Fruit fly (Drosophila melanogaster) whole organism, larva: ENCODE measurements around the gene CG2017.

Experiments
- noc ChIP-seq: fragments of 200-800 bp; sonication (Bioruptor generic); optimal IDR thresholded peaks from 3 replicates; lab custom pipeline; 2019; ENCODE audit warnings: missing biosample characterization, mild to moderate bottlenecking, missing genetic modification characterization, moderate library complexity

The CG2017 gene

DNA sequence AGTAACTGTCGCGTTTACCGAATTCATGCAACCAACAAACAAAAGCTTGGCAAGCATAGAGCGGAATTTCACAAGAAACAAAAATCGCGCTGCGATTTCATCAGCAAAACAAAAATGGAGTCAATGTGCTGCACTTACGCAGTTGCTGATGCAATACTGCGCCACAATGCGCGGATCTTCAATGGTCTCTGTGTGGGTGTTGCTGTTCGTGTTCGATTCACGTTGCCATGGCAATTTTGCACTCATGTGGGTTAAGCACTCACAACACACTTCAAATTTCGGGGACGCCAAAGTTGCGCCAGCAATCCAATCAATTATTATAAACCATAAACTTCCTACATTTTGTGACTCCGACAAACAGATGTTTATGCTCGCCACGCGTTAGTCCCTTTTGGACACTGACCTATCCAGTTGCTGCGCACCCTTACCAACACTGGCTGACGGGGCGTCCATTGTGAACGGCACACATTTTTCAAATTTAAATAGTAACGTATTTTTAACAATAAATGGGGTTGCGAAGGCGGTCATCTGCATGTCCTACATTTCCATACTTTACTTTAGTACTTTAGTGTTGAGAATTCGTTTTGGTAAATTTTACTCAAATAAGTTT lies at the start of gene CG2017:
TSS of gene CG2017 (minus strand) at position 374 of the 610 bp plus-strand sequence.
- no peak for TF ChIP-seq noc

DNA sequence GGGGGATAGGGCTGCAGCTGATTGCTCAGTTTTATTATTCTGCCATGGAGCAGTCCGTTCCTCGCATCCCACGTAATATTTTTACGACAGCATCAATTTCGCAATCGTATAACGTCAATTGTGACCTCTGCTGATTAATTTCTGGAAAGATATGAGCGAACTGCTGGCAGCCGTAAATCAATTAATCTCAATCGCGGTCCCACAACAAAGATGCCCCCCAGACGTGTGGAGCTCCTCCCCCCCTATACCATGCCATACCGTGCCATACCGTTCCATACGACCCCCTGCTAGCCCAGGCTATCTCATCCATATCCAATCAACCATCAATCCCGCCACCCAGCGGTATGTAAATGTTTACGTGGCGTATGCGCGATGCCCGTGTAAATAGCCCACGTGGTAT lies 19.1 kb upstream of the CG2017 start:
- TF ChIP-seq noc: no peak

DNA sequence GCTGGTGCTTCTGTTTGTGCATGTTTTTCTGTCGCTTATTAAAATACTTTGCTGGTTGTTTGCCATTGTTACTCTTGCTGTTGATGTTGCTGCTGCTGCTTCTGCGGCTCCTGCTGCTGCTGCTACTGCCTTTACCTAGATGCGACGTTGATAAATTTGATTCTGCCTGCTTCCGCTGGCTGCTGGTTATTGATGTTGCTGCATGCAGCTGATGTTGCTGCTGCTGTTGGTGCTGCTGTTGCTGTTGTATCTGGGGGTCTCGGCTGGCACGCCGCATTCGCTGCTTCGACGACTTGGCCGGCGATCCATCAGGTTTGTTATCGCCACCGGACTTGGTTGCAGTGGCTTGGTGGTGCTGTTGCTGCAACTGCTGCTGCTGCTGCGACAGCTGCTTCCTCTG lies 15.2 kb upstream of the CG2017 start:
- TF ChIP-seq noc: no peak

DNA sequence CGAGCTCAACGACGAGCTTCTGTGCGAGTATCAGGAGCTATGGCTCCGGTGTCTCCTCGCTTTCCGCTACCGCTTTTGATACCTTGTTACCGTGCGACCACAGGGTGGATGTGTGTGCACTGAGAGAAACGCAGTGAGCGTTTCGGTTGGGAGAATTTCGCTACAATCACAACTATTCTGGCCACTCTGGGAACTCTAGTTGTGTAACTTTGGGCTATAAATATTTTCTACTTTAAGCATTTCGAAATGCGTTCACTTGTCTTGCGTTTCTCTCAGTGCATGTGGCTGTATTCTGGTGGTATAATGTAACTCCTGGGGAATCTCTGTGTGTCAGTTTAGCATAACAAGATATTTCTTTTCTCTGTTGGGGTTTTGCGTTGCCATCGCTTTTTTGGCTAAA lies 9.2 kb upstream of the CG2017 start:
- no peak for TF ChIP-seq noc

DNA sequence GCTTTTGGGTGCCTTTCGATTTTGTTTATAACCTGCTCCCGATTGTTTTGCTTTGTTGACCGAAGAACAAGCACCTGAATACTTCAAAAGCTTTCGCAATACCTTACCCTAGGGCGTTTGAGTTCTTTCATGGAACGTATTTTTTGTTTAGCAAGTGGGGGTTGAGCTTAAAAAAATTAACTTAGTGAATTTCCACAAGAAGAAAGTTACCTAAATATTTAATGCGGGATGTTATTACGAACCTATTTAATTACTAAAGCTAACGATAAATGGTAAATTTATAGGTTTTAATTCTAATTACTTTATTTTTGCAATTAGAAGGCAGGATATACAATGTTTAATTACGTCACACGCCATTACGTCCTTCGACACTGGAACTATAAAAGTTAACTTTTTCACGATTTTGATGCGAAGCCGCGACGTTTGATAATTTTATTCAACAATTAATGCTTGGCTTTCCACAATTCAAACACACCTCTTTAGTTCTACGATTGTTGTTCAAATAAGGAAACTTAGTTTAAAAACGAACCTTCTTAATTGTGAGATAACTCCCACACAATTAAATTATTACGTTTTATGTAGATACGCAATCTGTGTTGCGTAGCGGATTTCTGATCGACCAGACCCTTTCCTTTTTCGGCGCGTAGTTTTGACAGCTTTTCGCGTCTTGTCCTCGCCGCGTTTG lies 845 bp downstream of the CG2017 start:
- peak; percentile 56 for TF ChIP-seq noc

DNA sequence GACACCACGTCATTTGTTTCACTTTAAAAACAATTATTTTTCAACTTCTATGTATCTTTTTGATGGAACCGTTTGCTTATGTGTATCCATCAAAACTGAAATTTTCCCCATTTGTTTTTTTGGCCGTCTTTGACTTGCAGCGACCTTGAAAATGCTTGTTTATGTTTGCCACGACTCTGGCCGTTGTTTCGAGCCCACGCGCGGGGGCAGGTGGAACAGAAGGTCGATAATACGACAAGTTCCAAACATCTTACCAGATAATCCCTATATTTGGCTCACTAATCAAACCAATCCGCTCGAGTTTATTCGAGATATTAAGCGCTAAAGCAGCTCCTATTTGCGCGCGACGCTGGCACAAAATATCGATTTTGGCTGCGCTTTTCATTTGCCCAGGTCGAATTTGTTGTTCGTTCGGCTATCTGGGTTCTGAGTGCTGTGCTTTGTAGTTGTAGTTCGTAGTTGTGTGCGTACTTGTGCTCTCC lies 1.4 kb downstream of the CG2017 start:
- TF ChIP-seq noc: no peak

DNA sequence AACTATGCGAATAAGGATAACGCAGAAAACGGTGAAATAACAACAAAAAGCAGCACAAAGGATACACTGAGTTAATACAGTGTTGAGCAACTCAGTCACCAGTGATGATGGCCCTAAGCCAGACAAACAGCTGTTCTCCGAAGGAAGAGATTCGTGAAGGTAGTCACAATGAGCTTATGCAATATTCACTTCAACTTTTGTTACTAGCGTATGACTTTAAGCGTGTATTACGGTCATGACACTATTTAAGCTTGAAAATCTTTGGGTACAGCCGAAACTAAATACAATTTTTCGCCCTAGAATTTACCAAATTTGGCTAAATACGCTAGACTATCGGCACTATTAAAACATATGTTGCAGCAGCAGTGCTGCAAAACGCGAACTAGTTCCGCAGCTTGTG lies 6.0 kb downstream of the CG2017 start, which contains the start of the genes disp and ECSIT:
TSS of gene disp (minus strand) at position 97 of the 400 bp plus-strand sequence.
TSS of gene ECSIT (plus strand) at position 371 of the 400 bp plus-strand sequence.
- TF ChIP-seq noc: no peak

DNA sequence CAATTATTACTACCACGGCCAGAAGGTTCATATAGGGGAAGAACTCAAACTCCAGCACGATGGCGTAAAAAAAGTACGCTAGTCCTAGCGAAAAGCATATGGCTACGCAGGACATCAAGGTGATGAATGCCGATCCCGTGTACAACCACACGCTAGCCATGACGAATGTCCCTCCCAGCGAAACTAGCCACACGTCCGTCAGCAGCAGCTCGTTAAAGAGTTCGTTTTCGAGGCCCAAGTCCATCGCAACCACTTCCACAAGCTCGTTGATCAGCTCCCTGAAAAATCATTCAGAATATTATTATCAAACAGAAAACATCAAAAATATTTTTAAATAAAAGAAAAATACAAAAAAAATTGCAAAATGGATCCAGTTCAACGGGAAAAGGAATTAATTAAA lies 9.2 kb downstream of the CG2017 start, which contains the start of gene CG34287:
TSS of gene CG34287 (plus strand) at position 301 of the 400 bp plus-strand sequence.
- TF ChIP-seq noc: no peak

DNA sequence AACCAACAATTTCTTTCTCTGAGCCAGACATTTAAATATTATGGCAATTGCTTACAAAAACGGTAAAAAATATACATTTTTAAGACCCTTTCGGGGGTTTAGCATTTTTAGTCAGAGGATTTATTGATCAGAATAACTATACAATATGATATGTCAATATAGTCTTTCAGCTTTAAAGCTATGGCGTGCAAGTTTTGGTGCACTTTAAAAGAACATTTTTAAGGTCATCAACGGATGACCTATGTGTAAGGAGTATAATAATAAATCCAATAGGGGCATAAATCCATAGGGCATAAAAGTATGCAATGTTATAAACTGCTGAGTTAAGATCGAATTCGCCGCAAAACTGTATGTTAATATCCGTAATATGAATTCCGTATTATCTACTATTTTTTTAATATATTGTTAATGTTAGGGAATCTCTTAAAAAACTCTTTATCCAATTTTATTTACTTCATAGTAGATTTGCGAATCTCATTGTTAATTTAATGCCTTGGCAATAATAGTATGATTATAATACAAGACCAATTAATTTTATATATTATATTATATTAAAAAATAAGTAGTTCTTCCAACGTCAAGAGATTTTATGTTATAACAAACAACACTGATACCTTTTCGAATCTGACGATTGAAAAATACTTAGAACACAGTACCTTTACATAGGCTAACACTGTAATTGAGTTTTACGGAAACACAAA lies 15.5 kb downstream of the CG2017 start, which contains the start of gene CG14676:
TSS of gene CG14676 (plus strand) at position 651 of the 701 bp plus-strand sequence.
- no peak for TF ChIP-seq noc

DNA sequence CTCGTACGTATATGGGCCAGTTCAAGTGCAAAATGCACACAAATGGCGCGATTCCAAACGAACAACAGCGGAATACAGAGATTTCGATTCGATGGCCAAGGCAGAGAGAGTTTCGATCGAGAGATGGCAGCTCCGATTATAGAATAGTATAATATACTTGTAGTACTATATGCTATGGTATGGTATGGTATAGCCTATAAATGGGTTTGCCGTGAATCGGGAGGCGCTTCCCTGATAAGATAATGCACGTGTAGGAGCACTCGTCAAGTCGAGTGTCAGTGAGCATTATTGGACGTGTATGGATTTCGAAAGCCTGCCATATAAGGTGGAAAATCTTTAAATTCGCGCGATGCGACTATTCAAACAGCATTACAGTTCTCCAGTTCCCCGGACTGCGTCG lies 18.7 kb downstream of the CG2017 start:
- TF ChIP-seq noc: no peak

DNA sequence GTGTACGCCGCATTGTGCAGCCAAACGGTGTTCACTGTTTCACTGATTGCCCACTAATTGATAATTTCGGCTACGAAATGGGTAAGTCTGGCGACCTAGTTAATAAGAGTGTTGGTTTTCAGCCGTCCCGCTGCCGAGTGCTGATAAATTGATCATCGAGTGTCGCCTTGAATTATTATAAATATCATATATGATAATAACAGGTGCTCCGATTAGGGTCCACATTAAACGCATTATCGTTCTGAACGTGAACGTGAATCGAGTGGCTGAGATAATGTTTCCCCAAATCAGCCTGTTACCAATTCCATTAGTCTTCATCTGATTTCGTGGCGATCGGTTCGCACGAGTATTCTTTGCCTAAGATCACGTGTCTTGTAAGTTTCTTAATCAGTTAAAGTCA lies 20.9 kb downstream of the CG2017 start:
- TF ChIP-seq noc: no peak

DNA sequence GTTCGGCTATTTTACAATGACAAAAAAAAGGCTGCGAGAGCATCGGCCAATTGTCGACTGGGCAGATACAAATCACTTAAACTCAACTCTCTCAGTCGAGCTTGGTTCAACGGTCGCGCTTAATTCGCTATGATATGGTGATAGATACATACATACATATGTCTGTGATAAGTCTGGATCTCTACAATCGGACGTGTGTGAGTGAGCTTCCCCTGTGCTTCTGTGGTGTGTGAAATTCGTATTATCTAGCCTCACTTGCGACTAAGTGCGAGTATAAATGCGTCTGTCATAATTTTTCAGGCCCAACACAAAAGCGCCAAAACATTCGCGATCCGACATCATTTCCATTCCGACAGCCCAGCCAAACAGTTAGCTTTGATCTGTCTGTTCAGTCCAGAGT lies 21.3 kb downstream of the CG2017 start, which contains the start of gene CG1213:
TSS of gene CG1213 (plus strand) at position 301 of the 400 bp plus-strand sequence.
- TF ChIP-seq noc: no peak

DNA sequence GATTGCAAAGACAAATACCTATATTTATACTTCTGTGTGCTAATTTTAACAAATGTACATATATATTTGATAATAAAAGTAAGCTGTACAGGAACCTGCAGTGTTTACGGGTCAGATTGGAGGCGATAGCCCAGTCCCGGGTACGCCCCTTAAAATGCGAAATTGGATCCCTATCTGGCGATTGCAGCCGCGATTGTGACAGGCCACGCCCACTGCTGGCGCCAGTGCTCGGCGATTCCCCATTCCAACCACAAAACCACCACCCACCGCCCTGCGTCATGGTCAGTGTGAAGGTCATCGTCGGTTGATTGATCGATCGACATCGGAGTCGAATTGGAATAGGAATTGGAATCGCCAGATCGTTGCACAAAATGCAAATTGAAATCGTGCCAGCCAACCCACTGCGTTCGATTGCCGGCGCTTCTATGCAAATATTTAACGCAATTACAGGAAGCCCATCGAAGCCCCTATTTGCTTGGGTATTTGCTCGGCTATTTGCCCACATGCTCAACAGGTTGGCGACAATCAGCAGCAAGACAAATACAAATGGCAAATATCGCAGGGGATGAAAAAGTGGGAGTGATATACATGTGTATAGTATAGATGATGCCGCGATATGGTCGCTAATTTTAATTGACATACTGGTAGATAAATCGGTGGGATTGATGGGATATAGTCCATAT lies 23.4 kb downstream of the CG2017 start:
- no peak for TF ChIP-seq noc

DNA sequence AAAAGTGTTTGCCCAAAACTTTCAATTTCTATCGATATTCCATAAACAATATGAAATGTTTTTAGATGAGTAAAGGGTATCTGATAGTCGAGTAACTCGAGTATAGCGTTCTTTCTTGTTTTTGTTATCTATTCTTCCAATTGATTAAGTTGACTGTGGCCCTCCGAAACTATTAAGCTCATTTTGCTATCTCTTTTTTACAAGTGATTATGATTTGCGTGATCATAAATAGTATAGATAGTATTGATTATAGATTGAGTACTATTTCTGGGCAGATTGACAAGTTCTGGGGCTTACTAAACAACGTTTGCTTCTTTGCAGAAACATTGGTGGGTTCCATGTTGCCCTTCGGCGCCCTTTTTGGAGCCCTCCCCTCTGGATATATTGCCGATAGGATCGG lies 25.7 kb downstream of the CG2017 start:
- TF ChIP-seq noc: no peak

DNA sequence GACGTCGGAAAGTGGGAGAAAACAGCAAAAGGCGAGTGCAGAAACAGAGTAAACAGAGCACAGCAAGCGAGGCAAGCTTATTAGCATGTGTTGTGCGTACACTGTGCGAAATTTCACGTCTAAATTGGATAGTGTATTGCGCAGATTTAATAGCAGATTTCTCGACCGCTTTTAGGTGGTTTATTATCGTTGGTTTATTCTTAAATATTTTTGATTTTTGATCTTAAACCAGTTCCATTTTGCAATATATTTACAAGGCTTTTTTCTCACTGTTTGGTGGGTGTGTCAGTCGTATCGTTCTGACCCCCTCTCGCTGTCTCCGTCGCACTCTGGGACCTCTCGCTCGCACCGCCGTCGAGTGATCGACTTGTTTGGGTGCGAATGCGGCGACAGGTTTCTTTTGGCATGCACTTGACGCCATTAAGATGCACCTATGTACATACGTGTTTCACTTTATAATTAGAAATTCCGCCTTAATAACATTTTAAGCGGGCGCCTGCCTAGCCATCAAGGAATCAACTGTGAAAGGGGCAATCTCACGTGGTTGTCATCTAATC lies 28.2 kb downstream of the CG2017 start:
- no peak for TF ChIP-seq noc

DNA sequence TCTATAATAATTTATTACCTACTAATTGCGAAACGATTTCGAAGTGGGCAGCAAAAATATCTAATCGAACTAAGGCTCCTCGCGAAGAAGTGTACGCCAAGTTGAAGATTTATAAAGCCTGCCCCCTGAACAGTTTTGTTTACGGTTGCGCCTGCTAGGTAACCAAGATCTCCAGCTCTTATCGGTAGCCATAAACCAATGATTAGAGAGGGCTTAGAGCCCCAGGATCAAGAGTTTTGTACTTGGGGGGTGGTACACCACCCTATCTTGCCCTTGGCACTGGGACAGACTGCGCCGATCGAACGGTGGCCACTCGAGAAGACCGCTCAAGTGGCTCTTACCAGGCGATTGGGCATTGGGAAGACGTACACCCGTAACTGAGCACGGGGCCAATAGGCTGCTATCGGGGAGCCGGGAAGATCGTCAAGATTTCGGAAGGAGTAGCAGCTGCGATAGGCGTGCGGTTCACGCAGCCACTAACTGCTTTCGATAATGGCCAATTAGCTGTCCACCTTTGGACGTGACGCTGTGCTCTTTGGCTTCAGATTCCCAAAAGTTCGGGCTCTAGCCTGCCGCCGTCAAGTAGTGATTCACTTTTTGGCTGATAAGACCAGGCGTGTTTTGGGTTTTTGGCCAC lies 29.7 kb downstream of the CG2017 start:
- peak; percentile 82 for TF ChIP-seq noc
